Worm (Caenorhabditis elegans) whole organism, L2 larva: ENCODE data around the gene F16G10.14.

Experiments used
- ama-1 ChIP-seq: fragments of 150-350 bp; optimal IDR thresholded peaks from 2 replicates; lab custom pipeline; 2018; ENCODE audit warnings: inconsistent platforms
- fos-1 ChIP-seq: fragments of 150-350 bp; optimal IDR thresholded peaks from 2 replicates; lab custom pipeline; 2014; ENCODE audit warnings: missing biosample characterization, missing genetic modification characterization
- sem-4 ChIP-seq: fragments of 150-350 bp; optimal IDR thresholded peaks from 2 replicates; lab custom pipeline; 2014; ENCODE audit warnings: missing biosample characterization, missing genetic modification reagents, missing genetic modification characterization

- TF ChIP-seq ama-1 (lab: Kevin White, UChicago) (no peak), sem-4 (tag; lab: Kevin White, UChicago) (no peak), fos-1 (tag; lab: Kevin White, UChicago) (no peak)
Observed at ce11 chrII:2411093-2411492, 12.3 kb upstream of the F16G10.14 start.
